Worm (Caenorhabditis elegans) whole organism, late embryonic: ENCODE results near the gene srb-18.

Experiments used
- ceh-30 ChIP-seq: fragments of 150-350 bp; optimal IDR thresholded peaks from 2 replicates; lab custom pipeline; 2014; ENCODE audit warnings: missing biosample characterization, missing genetic modification characterization
- ceh-9 ChIP-seq: sonication (generic microtip); optimal IDR thresholded peaks from 2 replicates; lab custom pipeline; 2016; ENCODE audit warnings: mild to moderate bottlenecking, missing genetic modification characterization, inconsistent platforms, missing compliant biosample characterization
- hlh-30 ChIP-seq: sonication (generic microtip); optimal IDR thresholded peaks from 2 replicates; lab custom pipeline; 2017; ENCODE audit warnings: antibody characterized with exemption, missing genetic modification characterization, missing compliant biosample characterization; ENCODE audit not compliant: insufficient read depth
- madf-2 ChIP-seq: sonication (generic microtip); optimal IDR thresholded peaks from 2 replicates; lab custom pipeline; 2017; ENCODE audit warnings: missing genetic modification characterization, missing compliant biosample characterization
- pha-2 ChIP-seq: sonication (generic microtip); optimal IDR thresholded peaks from 2 replicates; lab custom pipeline; 2017; ENCODE audit warnings: mild to moderate bottlenecking, missing genetic modification characterization, missing compliant biosample characterization

ce11 chrV:7558693-7559092, 43.7 kb downstream of the srb-18 start, which contains the start of gene ets-7:
- TF ChIP-seq ceh-9 (tag; lab: Kevin White, UChicago) (no peak), pha-2 (tag; lab: Kevin White, UChicago) (no peak), ceh-30 (no peak), hlh-30 (no peak), madf-2 (tag; lab: Kevin White, UChicago) (no peak)
